Fruit fly (Drosophila melanogaster) whole organism, embryonic: ENCODE results near the gene CG9389.

ENCODE experiments used
- Asciz ChIP-seq: fragments of 200-800 bp; sonication (Bioruptor generic); optimal IDR thresholded peaks from 2 replicates; lab custom pipeline; 2017; ENCODE audit warnings: missing biosample characterization, mild to moderate bottlenecking, missing genetic modification characterization, missing genetic modification reagents
- CG1024 ChIP-seq: fragments of 200-800 bp; sonication (Bioruptor generic); IDR thresholded peaks from 2 replicates; pipeline ENCODE4 v1.3.6; 2022; ENCODE audit warnings: missing biosample characterization, missing genetic modification characterization
- CG10979 ChIP-seq: fragments of 200-800 bp; sonication (Bioruptor generic); optimal IDR thresholded peaks from 2 replicates; lab custom pipeline; 2018; ENCODE audit warnings: missing biosample characterization, mild to moderate bottlenecking, missing genetic modification characterization, moderate library complexity
- CG11085 ChIP-seq: fragments of 200-800 bp; sonication (Bioruptor generic); IDR thresholded peaks from 2 replicates; pipeline ENCODE4 v1.3.6; 2022; ENCODE audit warnings: missing biosample characterization, missing genetic modification characterization
- CG11560 ChIP-seq: fragments of 200-800 bp; sonication (Bioruptor generic); IDR thresholded peaks from 3 replicates; pipeline ENCODE4 v1.3.6; 2022; ENCODE audit warnings: missing biosample characterization, missing genetic modification characterization
- CG14860 ChIP-seq: fragments of 200-800 bp; sonication (Bioruptor generic); IDR thresholded peaks from 3 replicates; pipeline ENCODE4 v1.3.6; 2022; ENCODE audit warnings: missing biosample characterization, missing genetic modification characterization; ENCODE audit not compliant: partially characterized antibody
- CG15011 ChIP-seq: fragments of 200-800 bp; sonication (Bioruptor generic); optimal IDR thresholded peaks from 3 replicates; lab custom pipeline; 2018; ENCODE audit warnings: missing biosample characterization, mild to moderate bottlenecking, missing genetic modification characterization
- CG15269 ChIP-seq: fragments of 200-800 bp; sonication (Bioruptor generic); optimal IDR thresholded peaks from 2 replicates; lab custom pipeline; 2018; ENCODE audit warnings: missing biosample characterization, mild to moderate bottlenecking, missing genetic modification characterization, moderate library complexity
- CG1647 ChIP-seq: fragments of 200-800 bp; sonication (Bioruptor generic); optimal IDR thresholded peaks from 3 replicates; lab custom pipeline; 2016; ENCODE audit warnings: missing biosample characterization, missing genetic modification characterization
- CG17802 ChIP-seq: fragments of 200-800 bp; sonication (Bioruptor generic); optimal IDR thresholded peaks from 2 replicates; lab custom pipeline; 2018; ENCODE audit warnings: missing biosample characterization, mild to moderate bottlenecking, missing genetic modification characterization, moderate library complexity
- CG2199 ChIP-seq: fragments of 200-800 bp; sonication (Bioruptor generic); IDR thresholded peaks from 3 replicates; pipeline ENCODE4 v1.3.6; 2022; ENCODE audit warnings: missing biosample characterization, missing genetic modification characterization
- CG30020 ChIP-seq: fragments of 200-800 bp; optimal IDR thresholded peaks from 2 replicates; lab custom pipeline; 2019; ENCODE audit warnings: missing biosample characterization, mild to moderate bottlenecking, missing genetic modification characterization, moderate library complexity
- CG30431 ChIP-seq: fragments of 200-800 bp; sonication (Bioruptor generic); optimal IDR thresholded peaks from 2 replicates; lab custom pipeline; 2017; ENCODE audit warnings: missing biosample characterization, missing genetic modification characterization
- CG3847 ChIP-seq: fragments of 200-800 bp; sonication (Bioruptor generic); IDR thresholded peaks from 2 replicates; pipeline ENCODE4 v1.3.6; 2022; ENCODE audit warnings: missing biosample characterization, missing genetic modification characterization
- CG4424 ChIP-seq: fragments of 200-800 bp; sonication (Bioruptor generic); optimal IDR thresholded peaks from 3 replicates; lab custom pipeline; 2016; ENCODE audit warnings: missing biosample characterization, missing genetic modification characterization
- CG6765 ChIP-seq: fragments of 200-800 bp; sonication (Bioruptor generic); optimal IDR thresholded peaks from 3 replicates; lab custom pipeline; 2017; ENCODE audit warnings: missing biosample characterization, mild to moderate bottlenecking, missing genetic modification characterization
- CG6813 ChIP-seq: fragments of 200-800 bp; sonication (Bioruptor generic); optimal IDR thresholded peaks from 2 replicates; lab custom pipeline; 2017; ENCODE audit warnings: missing biosample characterization, missing genetic modification characterization, mild to moderate bottlenecking, moderate library complexity, missing genetic modification reagents
- CG7745 ChIP-seq: fragments of 200-800 bp; sonication (Bioruptor generic); optimal IDR thresholded peaks from 2 replicates; lab custom pipeline; 2018; ENCODE audit warnings: missing biosample characterization, mild to moderate bottlenecking, missing genetic modification characterization, moderate library complexity
- CG8281 ChIP-seq: fragments of 200-800 bp; sonication (Bioruptor generic); optimal IDR thresholded peaks from 2 replicates; lab custom pipeline; 2018; ENCODE audit warnings: missing biosample characterization, mild to moderate bottlenecking, missing genetic modification characterization, moderate library complexity
- CG8765 ChIP-seq: fragments of 200-800 bp; sonication (Bioruptor generic); IDR thresholded peaks from 2 replicates; pipeline ENCODE4 v1.3.6; 2022; ENCODE audit warnings: missing biosample characterization, missing genetic modification characterization
- Chrac-16 ChIP-seq: fragments of 200-800 bp; sonication (Bioruptor generic); optimal IDR thresholded peaks from 3 replicates; lab custom pipeline; 2016; ENCODE audit warnings: missing biosample characterization, missing genetic modification characterization
- D19B ChIP-seq: fragments of 200-800 bp; sonication (Bioruptor generic); optimal IDR thresholded peaks from 2 replicates; lab custom pipeline; 2017; ENCODE audit warnings: missing biosample characterization, mild to moderate bottlenecking, missing genetic modification characterization
- Dip2 ChIP-seq: fragments of 200-800 bp; sonication (Bioruptor generic); IDR thresholded peaks from 2 replicates; pipeline ENCODE4 v1.3.6; 2022; ENCODE audit warnings: missing biosample characterization, missing genetic modification characterization
- Dref ChIP-seq: fragments of 200-800 bp; sonication (Bioruptor generic); IDR thresholded peaks from 2 replicates; pipeline ENCODE4 v1.3.6; 2022; ENCODE audit warnings: missing biosample characterization, missing genetic modification characterization
- Ets65A ChIP-seq: fragments of 200-800 bp; sonication (Bioruptor generic); peaks from one replicate; lab custom pipeline; 2016; ENCODE audit warnings: missing biosample characterization, missing genetic modification characterization
- Fer3 ChIP-seq: fragments of 200-800 bp; sonication (Bioruptor generic); optimal IDR thresholded peaks from 2 replicates; lab custom pipeline; 2018; ENCODE audit warnings: missing biosample characterization, mild to moderate bottlenecking, missing genetic modification characterization, moderate library complexity
- MESR4 ChIP-seq: fragments of 200-800 bp; sonication (Bioruptor generic); optimal IDR thresholded peaks from 2 replicates; lab custom pipeline; 2018; ENCODE audit warnings: missing biosample characterization, mild to moderate bottlenecking, missing genetic modification characterization, moderate library complexity
- NC2β ChIP-seq: fragments of 200-800 bp; sonication (Bioruptor generic); optimal IDR thresholded peaks from 2 replicates; lab custom pipeline; 2016; ENCODE audit warnings: missing biosample characterization, missing genetic modification characterization
- NFAT ChIP-seq: fragments of 200-800 bp; sonication (Bioruptor generic); IDR thresholded peaks from 2 replicates; pipeline ENCODE4 v1.3.6; 2022; ENCODE audit warnings: missing biosample characterization, missing genetic modification characterization
- Nf-YA ChIP-seq: fragments of 200-800 bp; sonication (Bioruptor generic); IDR thresholded peaks from 2 replicates; pipeline ENCODE4 v1.3.6; 2022; ENCODE audit warnings: missing biosample characterization, missing genetic modification characterization
- Ptx1 ChIP-seq: fragments of 200-800 bp; sonication (Bioruptor generic); IDR thresholded peaks from 2 replicates; pipeline ENCODE4 v1.3.6; 2022; ENCODE audit warnings: missing biosample characterization, missing genetic modification characterization
- Scr ChIP-seq: fragments of 200-800 bp; sonication (Bioruptor generic); IDR thresholded peaks from 2 replicates; pipeline ENCODE4 v1.3.6; 2022; ENCODE audit warnings: missing biosample characterization, missing genetic modification characterization; ENCODE audit not compliant: partially characterized antibody
- Spps ChIP-seq: fragments of 200-800 bp; sonication (Bioruptor generic); optimal IDR thresholded peaks from 2 replicates; lab custom pipeline; 2018; ENCODE audit warnings: missing biosample characterization, mild to moderate bottlenecking, missing genetic modification characterization
- Sry-δ ChIP-seq: fragments of 200-800 bp; sonication (Bioruptor generic); optimal IDR thresholded peaks from 2 replicates; lab custom pipeline; 2016; ENCODE audit warnings: missing biosample characterization, missing genetic modification characterization
- Xrp1 ChIP-seq: fragments of 200-800 bp; sonication (Bioruptor generic); IDR thresholded peaks from 2 replicates; pipeline ENCODE4 v1.3.6; 2022; ENCODE audit warnings: missing biosample characterization, missing genetic modification characterization
- al ChIP-seq: fragments of 200-800 bp; sonication (Bioruptor generic); IDR thresholded peaks from 2 replicates; pipeline ENCODE4 v1.3.6; 2022; ENCODE audit warnings: missing biosample characterization, missing genetic modification characterization
- ase ChIP-seq: fragments of 200-800 bp; sonication (Bioruptor generic); IDR thresholded peaks from 3 replicates; pipeline ENCODE4 v1.3.6; 2022; ENCODE audit warnings: missing biosample characterization, missing genetic modification characterization
- cwo ChIP-seq: fragments of 200-800 bp; sonication (Bioruptor generic); optimal IDR thresholded peaks from 3 replicates; lab custom pipeline; 2017; ENCODE audit warnings: missing biosample characterization, missing genetic modification characterization, mild to moderate bottlenecking, moderate library complexity, missing genetic modification reagents
- fd96Cb ChIP-seq: fragments of 200-800 bp; sonication (Bioruptor generic); optimal IDR thresholded peaks from 2 replicates; lab custom pipeline; 2018; ENCODE audit warnings: missing biosample characterization, mild to moderate bottlenecking, missing genetic modification characterization, moderate library complexity
- gcm ChIP-seq: fragments of 200-800 bp; sonication (Bioruptor generic); optimal IDR thresholded peaks from 2 replicates; lab custom pipeline; 2019; ENCODE audit warnings: missing biosample characterization, mild to moderate bottlenecking, missing genetic modification characterization, moderate library complexity
- grn ChIP-seq: fragments of 200-800 bp; sonication (Bioruptor generic); optimal IDR thresholded peaks from 3 replicates; lab custom pipeline; 2017; ENCODE audit warnings: missing biosample characterization, missing genetic modification characterization
- hth ChIP-seq: fragments of >200 bp; optimal IDR thresholded peaks from 2 replicates; lab custom pipeline; 2017; ENCODE audit warnings: inconsistent platforms
- lmd ChIP-seq: fragments of 200-800 bp; sonication (Bioruptor generic); IDR thresholded peaks from 2 replicates; pipeline ENCODE4 v1.3.6; 2022; ENCODE audit warnings: missing biosample characterization, missing genetic modification characterization
- nom ChIP-seq: fragments of 200-800 bp; sonication (Bioruptor generic); optimal IDR thresholded peaks from 2 replicates; lab custom pipeline; 2017; ENCODE audit warnings: missing biosample characterization, missing genetic modification characterization, mild to moderate bottlenecking, moderate library complexity, missing genetic modification reagents
- onecut ChIP-seq: fragments of 200-800 bp; sonication (Bioruptor generic); IDR thresholded peaks from 2 replicates; pipeline ENCODE4 v1.3.6; 2022; ENCODE audit warnings: missing biosample characterization, missing genetic modification characterization
- otp ChIP-seq: fragments of 200-800 bp; sonication (Bioruptor generic); IDR thresholded peaks from 3 replicates; pipeline ENCODE4, ENCODE4 v1.3.6; 2022; ENCODE audit warnings: missing biosample characterization, missing genetic modification characterization
- pnt ChIP-seq: fragments of 200-800 bp; sonication (Bioruptor generic); optimal IDR thresholded peaks from 3 replicates; lab custom pipeline; 2016; ENCODE audit warnings: missing biosample characterization, missing genetic modification characterization
- sens-2 ChIP-seq: fragments of 200-800 bp; sonication (Bioruptor generic); IDR thresholded peaks from 2 replicates; pipeline ENCODE4 v1.3.6; 2022; ENCODE audit warnings: missing biosample characterization, missing genetic modification characterization
- vnd ChIP-seq: fragments of 200-800 bp; sonication (Bioruptor generic); IDR thresholded peaks from 3 replicates; pipeline ENCODE4 v1.3.6; 2022; ENCODE audit warnings: missing biosample characterization, missing genetic modification characterization; ENCODE audit not compliant: partially characterized antibody
- zfh1 ChIP-seq: fragments of 200-800 bp; sonication (Bioruptor generic); IDR thresholded peaks from 3 replicates; pipeline ENCODE4 v1.3.6; 2022; ENCODE audit warnings: missing biosample characterization, missing genetic modification characterization

Gene CG9389

DNA sequence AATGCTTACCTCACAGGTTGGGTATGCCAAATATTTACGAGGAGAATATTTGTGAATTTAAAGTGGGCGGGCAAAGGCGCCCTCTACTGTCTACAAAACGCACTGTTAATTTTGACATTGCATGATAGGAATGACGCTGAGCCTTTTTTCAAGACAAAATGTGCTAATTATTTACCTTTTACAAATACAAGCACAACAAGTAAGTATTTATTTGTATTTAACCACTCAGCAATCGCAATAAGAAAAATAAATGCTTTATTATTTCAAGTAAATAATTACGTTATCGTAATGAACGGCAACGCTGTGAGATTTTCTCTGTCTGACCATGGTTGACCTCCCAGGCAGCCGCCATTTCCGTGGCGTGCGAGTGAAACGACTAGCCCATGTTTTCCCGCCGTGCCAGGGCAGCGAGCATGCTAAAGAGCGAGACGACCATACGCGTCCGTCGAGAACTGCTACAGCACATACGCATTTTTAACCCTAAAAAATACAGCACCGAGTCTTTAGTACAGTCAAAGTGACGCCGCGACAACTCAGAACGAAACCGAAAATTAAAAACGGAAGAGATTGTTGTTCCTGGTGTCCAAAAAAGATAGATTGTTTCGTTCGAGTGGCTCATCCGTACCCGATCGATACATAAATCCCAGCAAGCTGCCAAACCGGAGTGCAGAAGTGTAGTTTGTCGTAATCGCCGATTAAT lies 15.4 kb upstream of the CG9389 start, which contains the start of the genes CG12974 and pzg (continued):
- TF ChIP-seq CG15269 (tag; lab: Kevin White, UChicago) (peak; percentile 59), fd96Cb (peak; percentile 73), Nf-YA (GFP tag; lab: Robert Waterston, UW) (peak; percentile 50; the same call in 1 of the 2 replicates), CG3847 (GFP tag; lab: Robert Waterston, UW) (peak; percentile 95), NC2β (GFP tag; lab: Kevin White, UChicago) (peak; percentile 80), CG6765 (GFP tag; lab: Kevin White, UChicago) (peak; percentile 65), cwo (GFP tag; lab: Kevin White, UChicago) (no peak), CG7745 (tag; lab: Kevin White, UChicago) (no peak), CG8765 (GFP tag; lab: Robert Waterston, UW) (peak; percentile 86), gcm (GFP tag; lab: Kevin White, UChicago) (no peak), al (GFP tag; lab: Robert Waterston, UW) (peak; percentile 80), vnd (GFP tag; lab: Robert Waterston, UW) (peak; percentile 73), Scr (GFP tag; lab: Robert Waterston, UW) (peak; percentile 64), ase (peak; percentile 81), hth (lab: Kevin White, UChicago) (no peak), sens-2 (GFP tag; lab: Robert Waterston, UW) (peak; percentile 30; the same call in 1 of the 2 replicates), Fer3 (tag; lab: Kevin White, UChicago) (peak; percentile 68), CG6813 (peak; percentile 38), Spps (tag; lab: Kevin White, UChicago) (peak; percentile 14), CG2199 (0 out of 3 replicates have a peak, but pooled peaks have one; percentile 38), Asciz (GFP tag; lab: Kevin White, UChicago) (no peak), CG17802 (tag; lab: Kevin White, UChicago) (peak; percentile 79), MESR4 (GFP tag; lab: Kevin White, UChicago) (peak; percentile 82), CG8281 (tag; lab: Kevin White, UChicago) (no peak), zfh1 (GFP tag; lab: Robert Waterston, UW) (peak; percentile 78), pnt (peak; percentile 65), nom (GFP tag; lab: Kevin White, UChicago) (peak; percentile 51), CG15011 (peak; percentile 63), Ets65A (peak; percentile 99), NFAT (GFP tag; lab: Robert Waterston, UW) (peak; percentile 58), CG30020 (peak; percentile 80), otp (peak; percentile 62; the same call in 1 of the 3 replicates), CG10979 (peak; percentile 93), Ptx1 (GFP tag; lab: Robert Waterston, UW) (peak; percentile 88), Chrac-16 (GFP tag; lab: Kevin White, UChicago) (peak; percentile 73), Xrp1 (GFP tag; lab: Robert Waterston, UW) (peak; percentile 86), Dip2 (GFP tag; lab: Robert Waterston, UW) (peak; percentile 62), CG11085 (GFP tag; lab: Robert Waterston, UW) (peak; percentile 59; the same call in 1 of the 2 replicates), CG4424 (peak; percentile 83), lmd (GFP tag; lab: Robert Waterston, UW) (peak; percentile 93), CG1647 (GFP tag; lab: Kevin White, UChicago) (peak; percentile 78), Dref (GFP tag; lab: Robert Waterston, UW) (peak; percentile 40), CG30431 (GFP tag; lab: Kevin White, UChicago) (peak; percentile 64), CG14860 (GFP tag; lab: Robert Waterston, UW) (peak; percentile 73), CG1024 (GFP tag; lab: Robert Waterston, UW) (no peak), grn (GFP tag; lab: Kevin White, UChicago) (no peak), Sry-δ (peak; percentile 72), CG11560 (tag; lab: Robert Waterston, UW) (peak; percentile 65; the same call in 2 of the 3 replicates), D19B (peak; percentile 42), onecut (GFP tag; lab: Robert Waterston, UW) (peak; percentile 83)
